Worm (Caenorhabditis elegans) whole organism, midembryonic: ENCODE data around the gene F36H5.4.

ENCODE experiments used
- tab-1 ChIP-seq: fragments of 200-800 bp; sonication (Bioruptor generic); IDR thresholded peaks from 2 replicates; pipeline ENCODE4 v1.3.6; 2022; ENCODE audit warnings: missing genetic modification characterization, missing compliant biosample characterization
- ztf-23 ChIP-seq: fragments of 200-800 bp; sonication (Bioruptor generic); IDR thresholded peaks from 2 replicates; pipeline ENCODE4 v1.3.6; 2022; ENCODE audit warnings: missing genetic modification reagents, missing genetic modification characterization, missing compliant biosample characterization

- TF ChIP-seq ztf-23 (GFP tag; lab: Robert Waterston, UW), result no peak
- TF ChIP-seq tab-1 (GFP tag; lab: Robert Waterston, UW), result no peak
Measured at ce11 chrII:1787208-1787607, 25.5 kb downstream of the F36H5.4 start.
